Worm (Caenorhabditis elegans): ENCODE results near the gene sre-4.
A peak's percentile ranks its signal among the peaks of the same experiment; 100 is the strongest.
"Not testable (repeated sequence)": the region's sequence is repeated elsewhere in the genome, so short reads cannot be mapped to it uniquely, and the experiment has no call there.

sre-4 gene

ce11 chrIV:9767054-9767453, 17.5 kb downstream of the sre-4 start, which contains the start of gene msp-79:
TSS of gene msp-79 (minus strand) at chrIV:9767154.
- TF ChIP-seq mdt-29, ctbp-1, madf-5 (GFP tag; IDR thresholded peaks at IDR 0.05): not testable (repeated sequence)

- TF ChIP-seq daf-8 (GFP tag; IDR thresholded peaks at IDR 0.05) (no peak), lin-1 (GFP tag; IDR thresholded peaks at IDR 0.05) (no peak), tag-97 (GFP tag; IDR thresholded peaks at IDR 0.05) (no peak), R02D3.7 (tag; optimal IDR thresholded peaks at IDR 0.05) (no peak), ceh-62 (tag; optimal IDR thresholded peaks at IDR 0.05) (no peak), nhr-102 (tag; optimal IDR thresholded peaks at IDR 0.05) (no peak), lin-38 (GFP tag; IDR thresholded peaks at IDR 0.05) (no peak), dmd-9 (GFP tag; IDR thresholded peaks at IDR 0.05) (no peak), ceh-20 (GFP tag; IDR thresholded peaks at IDR 0.05) (no peak), Y75B8A.6 (GFP tag; IDR thresholded peaks at IDR 0.05) (no peak), zfp-3 (GFP tag; conservative IDR thresholded peaks at IDR 0.05) (no peak), skn-1 (tag; optimal IDR thresholded peaks at IDR 0.05) (no peak), hmg-1.1 (GFP tag; IDR thresholded peaks at IDR 0.05) (no peak), mdl-1 (tag; optimal IDR thresholded peaks at IDR 0.05) (no peak), daf-19 (GFP tag; conservative IDR thresholded peaks at IDR 0.05) (no peak), nhr-41 (GFP tag; IDR thresholded peaks at IDR 0.05) (no peak), Y5F2A.4 (GFP tag; optimal IDR thresholded peaks at IDR 0.05) (no peak), nhr-76 (tag; optimal IDR thresholded peaks at IDR 0.05) (no peak), F26F4.8 (GFP tag; conservative IDR thresholded peaks at IDR 0.05) (no peak), unc-62 (GFP tag; optimal IDR thresholded peaks at IDR 0.05 in 1 of 2) (no peak), unc-62 (tag; optimal IDR thresholded peaks at IDR 0.05) (no peak)
These were observed 18.3 kb downstream of the sre-4 start, which contains the start of gene ssp-36 for ce11 chrIV:9766250-9766649. TSS of gene ssp-36 (minus strand) at chrIV:9766350.

DNA sequence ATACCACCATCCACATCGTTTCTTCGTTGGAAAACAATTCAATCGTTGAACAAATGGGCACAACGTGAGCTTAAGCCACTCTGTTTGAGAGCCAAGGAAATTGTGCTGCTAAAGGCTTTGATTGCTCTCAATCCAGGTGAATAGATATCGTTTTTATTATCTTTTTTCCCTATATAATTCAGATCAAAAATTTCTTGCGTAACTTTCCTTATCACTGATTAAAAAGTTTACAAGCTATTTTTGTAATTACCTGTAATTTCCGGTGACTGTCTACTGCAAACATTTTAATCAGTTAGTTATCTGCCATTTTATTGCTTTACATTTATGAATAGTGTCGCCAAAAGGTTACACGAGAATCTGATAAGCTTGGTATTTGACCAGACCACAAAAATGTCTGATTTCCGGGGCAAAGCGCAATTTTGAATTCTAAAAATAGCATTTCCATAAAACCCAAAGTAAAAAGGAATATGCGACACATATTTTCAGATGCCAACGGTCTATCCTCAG, 21.9 kb downstream of the sre-4 start:
- TF ChIP-seq gei-8 (GFP tag; optimal IDR thresholded peaks at IDR 0.05) (no peak), egl-27 (tag; optimal IDR thresholded peaks at IDR 0.05) (no peak), spr-1 (tag; optimal IDR thresholded peaks at IDR 0.05) (no peak), mxl-3 (GFP tag; optimal IDR thresholded peaks at IDR 0.05) (no peak), ces-1 (GFP tag; optimal IDR thresholded peaks at IDR 0.05) (no peak), nhr-111 (GFP tag; optimal IDR thresholded peaks at IDR 0.05) (no peak), mxl-2 (GFP tag; conservative IDR thresholded peaks at IDR 0.05) (no peak), hlh-11 (tag; optimal IDR thresholded peaks at IDR 0.05) (peak; percentile 48), F10B5.3 (tag; optimal IDR thresholded peaks at IDR 0.05) (no peak), unc-39 (tag; optimal IDR thresholded peaks at IDR 0.05) (no peak), lim-7 (GFP tag; IDR thresholded peaks at IDR 0.05) (no peak), sdz-12 (GFP tag; optimal IDR thresholded peaks at IDR 0.05) (no peak), madf-5 (GFP tag; IDR thresholded peaks at IDR 0.05) (no peak), zag-1 (tag; optimal IDR thresholded peaks at IDR 0.05) (no peak), F26F4.8 (GFP tag; conservative IDR thresholded peaks at IDR 0.05) (no peak), php-3 (GFP tag; IDR thresholded peaks at IDR 0.05) (peak; percentile 91), rbr-2 (tag; optimal IDR thresholded peaks at IDR 0.05) (no peak), tag-97 (GFP tag; IDR thresholded peaks at IDR 0.05) (no peak), ctbp-1 (GFP tag; IDR thresholded peaks at IDR 0.05) (no peak), ceh-32 (tag; optimal IDR thresholded peaks at IDR 0.05; ENCODE audit: poor library complexity) (no peak), aha-1 (tag) (peak; percentile 89), attf-4 (tag; optimal IDR thresholded peaks at IDR 0.05) (no peak), lin-38 (GFP tag; IDR thresholded peaks at IDR 0.05) (no peak), Y5F2A.4 (GFP tag; optimal IDR thresholded peaks at IDR 0.05) (no peak), pqm-1 (tag; optimal IDR thresholded peaks at IDR 0.05) (peak; percentile 40), daf-16 (GFP tag; optimal IDR thresholded peaks at IDR 0.05) (no peak), daf-16 (tag; optimal IDR thresholded peaks at IDR 0.05) (peak; percentile 39), zfp-3 (GFP tag; conservative IDR thresholded peaks at IDR 0.05) (no peak), mdt-29 (GFP tag; IDR thresholded peaks at IDR 0.05) (no peak), dve-1 (tag; optimal IDR thresholded peaks at IDR 0.05; ENCODE audit: insufficient read depth) (peak; percentile 59), nhr-41 (GFP tag; IDR thresholded peaks at IDR 0.05) (no peak), tra-1 (GFP tag; IDR thresholded peaks at IDR 0.05) (no peak), ama-1 (optimal IDR thresholded peaks at IDR 0.05) (no peak)
